Worm (Caenorhabditis elegans): ENCODE measurements around the gene cal-2.

- TF ChIP-seq ztf-29 (GFP tag; IDR thresholded peaks at IDR 0.05): no peak
- TF ChIP-seq T22C8.4 (GFP tag; IDR thresholded peaks at IDR 0.05): no peak
- no peak for TF ChIP-seq cog-1 (tag; optimal IDR thresholded peaks at IDR 0.05)
- TF ChIP-seq ztf-23 (GFP tag; IDR thresholded peaks at IDR 0.05): no peak
- TF ChIP-seq tab-1 (GFP tag; IDR thresholded peaks at IDR 0.05): no peak
- TF ChIP-seq ref-1 (GFP tag; conservative IDR thresholded peaks at IDR 0.05): no peak
- no peak for TF ChIP-seq flt-1 (GFP tag; IDR thresholded peaks at IDR 0.05)
Measured at ce11 chrII:8964049-8964448, 3.5 kb downstream of the cal-2 start, which contains the start of gene sftd-3.

Measured in whole organism, midembryonic.